Worm (Caenorhabditis elegans) whole organism, early embryonic: ENCODE data around the gene K12H6.2.

Source experiments
- ama-1 ChIP-seq: fragments of 150-350 bp; optimal IDR thresholded peaks from 2 replicates; lab custom pipeline; 2014
- ceh-13 ChIP-seq: fragments of 200-800 bp; sonication (Bioruptor generic); optimal IDR thresholded peaks from 2 replicates; lab custom pipeline; 2018; ENCODE audit warnings: mild to moderate bottlenecking, missing genetic modification characterization, missing compliant biosample characterization
- ceh-36 ChIP-seq: sonication (generic microtip); optimal IDR thresholded peaks from 2 replicates; lab custom pipeline; 2016; ENCODE audit warnings: missing genetic modification characterization, inconsistent platforms, missing compliant biosample characterization
- ets-7 ChIP-seq: sonication (generic microtip); optimal IDR thresholded peaks from 2 replicates; lab custom pipeline; 2016; ENCODE audit warnings: missing genotype, missing genetic modification characterization, missing compliant biosample characterization
- flt-1 ChIP-seq: fragments of 200-800 bp; sonication (Bioruptor generic); IDR thresholded peaks from 2 replicates; pipeline ENCODE4 v1.3.6; 2022; ENCODE audit warnings: missing genetic modification characterization, missing compliant biosample characterization
- hmg-4 ChIP-seq: fragments of 200-800 bp; sonication (Bioruptor generic); optimal IDR thresholded peaks from 2 replicates; lab custom pipeline; 2018; ENCODE audit warnings: mild to moderate bottlenecking, missing genetic modification characterization, missing compliant biosample characterization
- pes-1 ChIP-seq: fragments of 200-800 bp; sonication (Bioruptor generic); IDR thresholded peaks from 2 replicates; pipeline ENCODE4 v1.3.6; 2022; ENCODE audit warnings: missing genetic modification reagents, missing genetic modification characterization, missing compliant biosample characterization
- scrt-1 ChIP-seq: fragments of 200-800 bp; sonication (Bioruptor generic); IDR thresholded peaks from 2 replicates; pipeline ENCODE4 v1.3.6; 2022; ENCODE audit warnings: missing genetic modification characterization, missing compliant biosample characterization
- tbx-11 ChIP-seq: fragments of 200-800 bp; sonication (Bioruptor generic); IDR thresholded peaks from 2 replicates; pipeline ENCODE4 v1.3.6; 2022; ENCODE audit warnings: missing genetic modification characterization, missing compliant biosample characterization
- tbx-37 ChIP-seq: fragments of 200-800 bp; sonication (Bioruptor generic); conservative IDR thresholded peaks from 2 replicates; pipeline ENCODE4 v1.3.6; 2022; ENCODE audit warnings: missing genetic modification reagents, missing genetic modification characterization, missing compliant biosample characterization

DNA sequence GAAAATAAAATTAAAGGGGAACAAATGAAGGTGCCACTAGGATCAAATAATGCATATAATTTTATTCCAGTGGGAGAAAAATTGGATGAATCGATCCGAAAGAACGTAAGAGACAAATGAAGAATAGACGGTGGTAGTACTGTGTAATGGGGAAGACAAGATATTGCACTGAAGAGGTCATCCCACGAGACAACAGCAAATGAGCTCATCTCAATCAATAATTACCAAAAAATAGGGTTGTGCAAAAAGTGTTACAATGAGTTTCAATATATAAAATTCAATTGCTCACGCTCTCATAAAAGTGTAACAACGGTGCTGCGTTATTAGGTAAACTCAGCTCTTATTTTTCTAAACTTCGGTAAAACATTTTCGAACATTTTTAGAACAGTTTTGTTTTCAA lies 21.5 kb upstream of the K12H6.2 start, which contains the start of gene K12H6.7:
- no peak for TF ChIP-seq tbx-37
- no peak for TF ChIP-seq hmg-4 (GFP tag; lab: Kevin White, UChicago)
- no peak for TF ChIP-seq flt-1 (GFP tag; lab: Robert Waterston, UW)
- no peak for TF ChIP-seq ama-1 (lab: Kevin White, UChicago)
- TF ChIP-seq ceh-36 (tag; lab: Kevin White, UChicago) = no peak
- TF ChIP-seq scrt-1 = no peak
- no peak for TF ChIP-seq pes-1
- no peak for TF ChIP-seq ets-7
- TF ChIP-seq tbx-11 (GFP tag; lab: Robert Waterston, UW) = no peak
- no peak for TF ChIP-seq ceh-13 (GFP tag; lab: Kevin White, UChicago)
